Worm (Caenorhabditis elegans): ENCODE measurements around the gene F09E10.6.

F09E10.6 gene

ce11 chrX:1464699-1465098, 32.8 kb downstream of the F09E10.6 start, which contains the start of gene D1005.6:
Gene D1005.6, minus strand, starts transcription at chrX:1464799.
- TF ChIP-seq ttx-3 (tag; optimal IDR thresholded peaks at IDR 0.05): no peak
- no peak for TF ChIP-seq lin-11 (tag; optimal IDR thresholded peaks at IDR 0.05)
- TF ChIP-seq nfya-1 (tag; optimal IDR thresholded peaks at IDR 0.05): no peak
- TF ChIP-seq ceh-31 (tag; optimal IDR thresholded peaks at IDR 0.05): no peak
- no peak for TF ChIP-seq tbx-7 (tag; optimal IDR thresholded peaks at IDR 0.05)
- TF ChIP-seq C08G9.2 (tag; optimal IDR thresholded peaks at IDR 0.05): no peak
- no peak for TF ChIP-seq F13H6.1 (tag; optimal IDR thresholded peaks at IDR 0.05)
- TF ChIP-seq ceh-14 (tag; optimal IDR thresholded peaks at IDR 0.05): no peak
- TF ChIP-seq unc-55 (GFP tag; optimal IDR thresholded peaks at IDR 0.05): no peak
- TF ChIP-seq elt-4 (tag; optimal IDR thresholded peaks at IDR 0.05): no peak
- no peak for TF ChIP-seq ceh-24 (tag; optimal IDR thresholded peaks at IDR 0.05)
- TF ChIP-seq hlh-6 (tag; optimal IDR thresholded peaks at IDR 0.05): no peak
- no peak for TF ChIP-seq C38D4.7 (GFP tag; optimal IDR thresholded peaks at IDR 0.05)
- TF ChIP-seq npax-4 (tag; optimal IDR thresholded peaks at IDR 0.05): no peak
- no peak for TF ChIP-seq sdc-2 (tag; optimal IDR thresholded peaks at IDR 0.05)

ce11 chrX:1459756-1460155, 37.7 kb downstream of the F09E10.6 start:
- TF ChIP-seq dmd-4 (tag; optimal IDR thresholded peaks at IDR 0.05; ENCODE audit: borderline replicate concordance): no peak
- no peak for TF ChIP-seq ahr-1 (tag; optimal IDR thresholded peaks at IDR 0.05)
- no peak for TF ChIP-seq ceh-6 (GFP tag; optimal IDR thresholded peaks at IDR 0.05)
- no peak for TF ChIP-seq tbx-2 (tag; optimal IDR thresholded peaks at IDR 0.05)
- no peak for TF ChIP-seq sox-2 (GFP tag; IDR thresholded peaks at IDR 0.05)
- no peak for TF ChIP-seq C38D4.7 (GFP tag; optimal IDR thresholded peaks at IDR 0.05)
- TF ChIP-seq fkh-10 (GFP tag; optimal IDR thresholded peaks at IDR 0.05): no peak
- TF ChIP-seq eyg-1 (tag; optimal IDR thresholded peaks at IDR 0.05): no peak
- no peak for TF ChIP-seq ceh-14 (tag; optimal IDR thresholded peaks at IDR 0.05)
- no peak for TF ChIP-seq ceh-24 (tag; optimal IDR thresholded peaks at IDR 0.05)
- TF ChIP-seq hlh-6 (tag; optimal IDR thresholded peaks at IDR 0.05): no peak
- no peak for TF ChIP-seq ttx-3 (tag; optimal IDR thresholded peaks at IDR 0.05)
- no peak for TF ChIP-seq sox-4 (tag; optimal IDR thresholded peaks at IDR 0.05)
- no peak for TF ChIP-seq pax-1 (tag; optimal IDR thresholded peaks at IDR 0.05)
- no peak for TF ChIP-seq unc-3 (GFP tag; conservative IDR thresholded peaks at IDR 0.05)
- no peak for TF ChIP-seq unc-3 (tag; optimal IDR thresholded peaks at IDR 0.05)
- no peak for TF ChIP-seq pha-4 (tag; optimal IDR thresholded peaks at IDR 0.05)
- TF ChIP-seq nhr-11 (tag; optimal IDR thresholded peaks at IDR 0.05): no peak

- TF ChIP-seq tbx-2 (tag; optimal IDR thresholded peaks at IDR 0.05) (no peak), gmeb-2 (tag; optimal IDR thresholded peaks at IDR 0.05) (no peak), nfya-1 (tag; optimal IDR thresholded peaks at IDR 0.05) (no peak), pat-9 (tag; optimal IDR thresholded peaks at IDR 0.05) (no peak), rnt-1 (tag; optimal IDR thresholded peaks at IDR 0.05) (no peak), ama-1 (optimal IDR thresholded peaks at IDR 0.05) (no peak), ceh-31 (tag; optimal IDR thresholded peaks at IDR 0.05) (no peak), ceh-14 (tag; optimal IDR thresholded peaks at IDR 0.05) (no peak), hlh-6 (tag; optimal IDR thresholded peaks at IDR 0.05) (no peak), madf-2 (tag; optimal IDR thresholded peaks at IDR 0.05) (no peak), hlh-15 (tag; optimal IDR thresholded peaks at IDR 0.05) (no peak), ceh-34 (tag; optimal IDR thresholded peaks at IDR 0.05) (no peak), hlh-30 (tag; optimal IDR thresholded peaks at IDR 0.05; ENCODE audit: insufficient read depth) (no peak), ztf-16 (tag; optimal IDR thresholded peaks at IDR 0.05) (no peak), elt-2 (tag; optimal IDR thresholded peaks at IDR 0.05) (no peak), Y22D7AL.16 (tag; optimal IDR thresholded peaks at IDR 0.05) (no peak), ceh-2 (tag; optimal IDR thresholded peaks at IDR 0.05) (no peak), sox-4 (tag; optimal IDR thresholded peaks at IDR 0.05) (no peak), ceh-9 (tag; optimal IDR thresholded peaks at IDR 0.05) (no peak)
These were observed 38.7 kb downstream of the F09E10.6 start, which contains the start of gene D1005.2 for ce11 chrX:1458793-1459192. Gene D1005.2, plus strand, starts transcription at chrX:1459022.
